Fruit fly (Drosophila melanogaster): ENCODE data around the gene CG10979.

CG10979 gene

DNA sequence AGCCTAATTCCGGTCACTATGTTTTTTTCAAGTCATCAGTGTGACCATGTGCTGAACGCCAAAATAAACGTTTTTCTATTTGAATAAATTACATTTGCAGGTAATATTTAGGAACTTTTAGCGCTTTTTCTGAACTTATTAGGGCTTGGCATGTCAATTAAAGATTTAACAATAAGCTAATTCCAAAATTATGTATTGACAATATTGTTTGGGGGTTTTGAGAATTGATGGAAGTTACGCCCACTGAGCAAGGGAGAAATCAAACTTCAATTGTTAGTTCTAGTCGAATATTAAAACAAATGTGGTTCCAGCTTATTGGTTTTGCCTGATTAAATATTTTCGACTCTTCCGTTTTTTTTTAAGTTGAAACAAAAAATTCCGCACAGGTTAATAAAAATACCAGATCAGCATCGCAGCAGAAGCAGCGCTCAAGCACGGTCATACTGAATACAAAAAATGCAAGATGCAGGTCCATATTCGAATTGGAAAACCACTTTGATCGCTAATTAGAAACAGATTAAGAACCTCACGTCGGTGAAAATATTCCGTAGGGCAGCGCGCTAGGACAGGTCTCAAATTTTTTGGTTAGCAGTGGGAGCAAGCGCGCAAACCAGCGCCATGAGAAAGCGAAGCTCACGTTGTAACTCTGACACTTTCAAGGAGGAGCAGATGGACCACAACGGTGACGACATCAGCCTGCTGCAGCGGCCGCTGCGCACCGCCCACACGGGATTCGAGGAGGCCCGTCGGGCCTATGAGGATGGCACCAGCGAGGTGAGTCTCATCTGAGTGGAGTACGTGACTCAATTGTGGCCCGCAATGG, at the start of gene CG10979, which contains the start of gene PSMG1:
TSS of gene CG10979 (plus strand) at position 439 of the 823 bp plus-strand sequence.
TSS of gene PSMG1 (minus strand) at position 51 of the 823 bp plus-strand sequence.
- TF ChIP-seq cyc (GFP tag; optimal IDR thresholded peaks at IDR 0.05): no peak
- TF ChIP-seq CG10631 (GFP tag; optimal IDR thresholded peaks at IDR 0.05): no peak
- no peak for TF ChIP-seq CG6808 (GFP tag; optimal IDR thresholded peaks at IDR 0.05)
- TF ChIP-seq svp (GFP tag): peak; percentile 45
- TF ChIP-seq Eip93F (GFP tag; optimal IDR thresholded peaks at IDR 0.05): no peak

DNA sequence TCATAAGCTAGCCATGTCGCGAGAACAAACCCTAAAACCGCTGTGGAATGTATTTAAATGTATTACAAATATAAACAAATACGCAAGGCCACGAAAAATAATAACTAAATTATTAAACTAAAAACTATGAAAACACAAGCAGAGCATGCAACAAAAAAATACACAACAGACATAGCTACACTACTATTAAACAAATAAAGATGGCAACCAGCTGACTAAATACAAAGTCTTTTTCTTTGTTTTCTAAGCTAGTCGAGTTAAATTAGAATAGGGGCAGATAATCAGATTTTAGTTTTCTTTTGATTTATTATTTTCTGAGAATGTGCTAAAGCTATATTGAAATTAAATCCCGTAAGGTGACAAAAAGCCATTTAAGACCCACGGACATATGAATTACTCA, 47.9 kb upstream of the CG10979 start:
- TF ChIP-seq fkh (GFP tag; optimal IDR thresholded peaks at IDR 0.05) (peak; percentile 64), CG11294 (GFP tag; IDR thresholded peaks at IDR 0.05) (no peak)

DNA sequence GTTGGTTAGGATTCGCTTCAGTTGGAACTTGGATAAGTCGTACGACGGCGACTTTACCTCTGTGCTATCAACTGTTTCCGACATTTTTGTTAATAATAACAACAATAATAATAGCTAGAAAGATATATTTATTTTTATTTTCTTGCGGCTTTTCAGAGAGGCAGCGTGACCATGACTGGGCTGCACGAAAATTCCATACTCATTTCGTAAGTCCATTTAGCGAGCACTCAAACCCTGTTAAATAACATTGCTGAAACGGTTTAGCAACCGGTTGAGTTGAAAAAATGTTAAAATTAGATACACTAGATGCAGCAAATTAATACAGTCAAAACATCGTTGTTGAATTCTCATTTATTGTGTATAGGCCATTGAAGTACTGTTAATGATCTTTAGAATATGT, 39.9 kb upstream of the CG10979 start, which contains the start of gene Dcps:
TSS of gene Dcps (minus strand) at position 181 of the 400 bp plus-strand sequence.
- no peak for TF ChIP-seq salr (GFP tag; optimal IDR thresholded peaks at IDR 0.05)
- TF ChIP-seq esn (GFP tag; optimal IDR thresholded peaks at IDR 0.05): no peak
- TF ChIP-seq CG11294 (GFP tag; IDR thresholded peaks at IDR 0.05): no peak
- TF ChIP-seq achi (GFP tag; optimal IDR thresholded peaks at IDR 0.05): no peak
- no peak for TF ChIP-seq Eip75B (GFP tag; optimal IDR thresholded peaks at IDR 0.05)
- TF ChIP-seq net (GFP tag; optimal IDR thresholded peaks at IDR 0.05): no peak
- no peak for TF ChIP-seq topi (GFP tag; optimal IDR thresholded peaks at IDR 0.05)
- TF ChIP-seq ss (GFP tag; optimal IDR thresholded peaks at IDR 0.05): no peak
- no peak for TF ChIP-seq Blimp-1 (GFP tag; optimal IDR thresholded peaks at IDR 0.05)
- TF ChIP-seq Eip78C (GFP tag): no peak
- no peak for TF ChIP-seq Lpt (GFP tag; optimal IDR thresholded peaks at IDR 0.05)
- no peak for TF ChIP-seq Met (GFP tag; optimal IDR thresholded peaks at IDR 0.05)
- no peak for TF ChIP-seq acj6 (GFP tag; optimal IDR thresholded peaks at IDR 0.05)
- TF ChIP-seq Hr38 (GFP tag; optimal IDR thresholded peaks at IDR 0.05): no peak
- TF ChIP-seq CG10631 (GFP tag; optimal IDR thresholded peaks at IDR 0.05): no peak
- no peak for TF ChIP-seq CG6163 (GFP tag; IDR thresholded peaks at IDR 0.05)
- no peak for TF ChIP-seq Hr4 (GFP tag; optimal IDR thresholded peaks at IDR 0.05)

DNA sequence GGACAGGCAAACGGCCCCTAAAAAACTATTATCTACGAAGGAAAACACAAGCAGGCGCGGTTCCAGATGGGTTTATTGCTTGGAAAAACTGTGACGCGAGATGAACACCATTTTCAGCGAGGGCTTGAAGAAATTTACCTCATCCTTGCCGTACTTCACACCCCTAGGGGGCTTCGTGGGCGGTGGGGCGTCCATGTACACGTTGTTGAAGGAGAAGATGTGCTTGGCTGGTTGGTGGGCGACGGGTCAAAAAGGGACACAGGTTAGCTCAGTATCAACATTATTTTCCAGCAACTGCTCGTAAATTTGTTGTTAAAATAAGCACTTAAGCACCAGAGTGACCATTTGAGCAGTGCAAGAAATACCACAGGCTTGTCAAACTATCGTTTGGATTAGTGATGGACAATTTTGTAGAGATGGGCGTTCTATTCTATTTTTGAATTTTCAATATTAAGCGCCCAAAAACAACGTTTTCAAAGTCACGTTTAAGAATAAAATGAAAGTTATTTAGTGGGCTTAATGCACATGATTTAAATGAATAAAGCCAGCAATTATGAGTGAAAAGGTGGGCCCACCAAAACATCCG, 35.8 kb upstream of the CG10979 start, which contains the start of gene Sec8:
TSS of gene Sec8 (minus strand) at position 374 of the 586 bp plus-strand sequence.
- TF ChIP-seq CG8319 (GFP tag; optimal IDR thresholded peaks at IDR 0.05): no peak
- TF ChIP-seq fd85E (GFP tag; optimal IDR thresholded peaks at IDR 0.05): no peak
- peak; percentile 23 for TF ChIP-seq cyc (GFP tag; optimal IDR thresholded peaks at IDR 0.05)
- TF ChIP-seq svp (GFP tag): no peak
- peak; percentile 34 for TF ChIP-seq lz (GFP tag; optimal IDR thresholded peaks at IDR 0.05)
- peak; percentile 56 for TF ChIP-seq esn (GFP tag; optimal IDR thresholded peaks at IDR 0.05)
- TF ChIP-seq CG31627 (GFP tag; optimal IDR thresholded peaks at IDR 0.05): peak; percentile 32
- peak; percentile 45 for TF ChIP-seq Sox14 (GFP tag; optimal IDR thresholded peaks at IDR 0.05)

DNA sequence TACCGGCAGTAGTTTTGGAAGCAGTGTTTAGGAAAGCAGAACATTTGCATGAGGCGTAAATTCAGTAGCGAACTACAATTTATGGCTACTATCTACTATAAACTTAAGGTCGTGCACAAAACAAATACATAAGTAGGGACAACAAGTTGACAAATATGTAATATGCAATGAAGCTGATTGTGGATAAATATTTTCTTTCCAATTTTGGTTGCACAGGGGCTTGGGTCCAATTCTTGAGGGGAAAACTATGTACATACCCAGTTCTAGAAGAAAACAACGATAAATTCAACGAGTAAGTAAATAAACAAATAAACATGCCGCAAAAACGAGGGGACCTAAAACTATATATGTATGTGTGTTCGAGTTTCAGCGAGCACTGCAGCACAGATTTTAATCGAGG, 33.5 kb upstream of the CG10979 start:
- TF ChIP-seq fkh (GFP tag; optimal IDR thresholded peaks at IDR 0.05): peak; percentile 55
- no peak for TF ChIP-seq eg (GFP tag; IDR thresholded peaks at IDR 0.05)

DNA sequence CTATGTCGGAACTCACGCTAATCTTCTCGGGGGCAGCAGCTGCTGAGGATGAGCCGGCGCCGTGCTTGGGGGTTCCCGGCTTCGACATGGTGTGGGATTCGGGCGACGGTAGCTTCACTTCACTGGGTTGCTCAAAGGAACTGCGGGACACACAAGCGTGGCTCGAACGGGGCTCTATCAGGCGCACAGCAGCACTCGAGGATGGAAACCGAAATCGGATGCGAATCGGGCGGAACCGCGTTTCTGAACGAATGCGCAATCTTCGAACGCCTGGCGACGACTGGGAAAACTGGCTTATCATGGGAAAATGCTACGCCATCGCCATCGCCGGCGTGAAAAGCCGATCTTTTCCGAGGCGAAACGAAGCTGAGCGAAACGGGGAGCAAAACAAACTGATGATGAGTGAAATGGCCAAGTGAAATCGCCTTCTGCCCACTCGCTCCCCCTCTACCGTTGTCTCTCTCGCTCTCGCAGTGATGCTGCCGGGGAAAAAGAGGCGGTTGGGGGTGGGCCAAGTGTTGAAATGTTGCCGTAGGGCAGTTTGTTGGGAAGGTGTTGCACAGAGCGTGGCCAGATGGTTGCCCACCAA, 22.8 kb upstream of the CG10979 start:
- TF ChIP-seq eg (GFP tag; IDR thresholded peaks at IDR 0.05): 0 out of 3 replicates have a peak, but pooled peaks have one; percentile 21
- TF ChIP-seq CG11902 (GFP tag; optimal IDR thresholded peaks at IDR 0.05): no peak
